Worm (Caenorhabditis elegans) whole organism, L3 larva: Measurements from ENCODE around the gene ZK563.2.

ENCODE experiments used
- ceh-28 ChIP-seq: fragments of 150-350 bp; optimal IDR thresholded peaks from 2 replicates; lab custom pipeline; 2014; ENCODE audit warnings: missing biosample characterization, missing genetic modification reagents, missing genetic modification characterization
- lin-39 ChIP-seq: fragments of 150-350 bp; optimal IDR thresholded peaks from 2 replicates; lab custom pipeline; 2018; ENCODE audit warnings: missing biosample characterization, missing genetic modification reagents, missing genetic modification characterization
- nhr-12 ChIP-seq: fragments of 150-350 bp; optimal IDR thresholded peaks from 2 replicates; lab custom pipeline; 2014; ENCODE audit warnings: missing biosample characterization, missing genetic modification characterization
- snpc-4 ChIP-seq: fragments of 150-350 bp; optimal IDR thresholded peaks from 2 replicates; lab custom pipeline; 2014; ENCODE audit warnings: missing biosample characterization, missing genetic modification characterization

DNA sequence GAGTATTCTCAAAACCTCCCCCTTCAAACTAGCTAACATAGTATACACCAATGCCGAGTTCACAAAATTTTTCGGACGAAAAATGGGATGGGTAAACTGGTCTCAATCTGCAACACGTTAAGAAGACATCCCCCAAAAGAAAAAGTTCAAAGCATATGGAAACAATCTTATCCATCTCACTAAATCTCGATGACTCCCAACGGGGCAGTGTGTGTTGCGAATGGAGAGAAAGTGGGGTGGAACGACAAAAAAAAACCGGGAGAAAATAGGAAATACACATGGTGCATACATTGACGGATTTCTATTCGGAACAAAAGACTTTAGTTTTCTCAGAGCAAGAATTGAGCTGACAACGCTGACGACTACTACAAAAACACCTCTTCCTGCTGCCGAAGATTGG is 6.6 kb downstream of the ZK563.2 start:
- TF ChIP-seq snpc-4, result no peak
- TF ChIP-seq ceh-28 (tag; lab: Kevin White, UChicago), result no peak
- no peak for TF ChIP-seq lin-39 (tag; lab: Kevin White, UChicago)
- no peak for TF ChIP-seq nhr-12
